Worm (Caenorhabditis elegans) whole organism, L1 larva: ENCODE results near the gene cnt-1.

Experiments used
- aly-2 ChIP-seq: fragments of 150-350 bp; optimal IDR thresholded peaks from 2 replicates; lab custom pipeline; 2014; ENCODE audit warnings: missing biosample characterization, missing genetic modification characterization
- ama-1 ChIP-seq: fragments of 150-350 bp; optimal IDR thresholded peaks from 2 replicates; lab custom pipeline; 2014
- ceh-8 ChIP-seq: fragments of 200-800 bp; sonication (Bioruptor generic); optimal IDR thresholded peaks from 2 replicates; lab custom pipeline; 2018; ENCODE audit warnings: mild to moderate bottlenecking, missing genetic modification characterization, moderate library complexity, missing compliant biosample characterization
- dsc-1 ChIP-seq: sonication (generic microtip); optimal IDR thresholded peaks from 2 replicates; lab custom pipeline; 2016; ENCODE audit warnings: mild to moderate bottlenecking, missing genetic modification characterization, missing compliant biosample characterization
- efl-1 ChIP-seq, 4 experiments: fragments of 150-350 bp; optimal IDR thresholded peaks in 3 of 4; peaks in 1 of 4; 1 replicate in 1 of 4; 2 replicates in 3 of 4; lab custom pipeline; 2014; ENCODE audit warnings: missing biosample characterization in 2 of 4, missing genetic modification characterization in 2 of 4, missing genetic modification reagents in 2 of 4
- elt-2 ChIP-seq: sonication (generic microtip); optimal IDR thresholded peaks from 2 replicates; lab custom pipeline; 2016; ENCODE audit warnings: missing genetic modification characterization, mild to moderate bottlenecking, inconsistent platforms, missing compliant biosample characterization, missing genetic modification reagents
- fkh-10 ChIP-seq: sonication (generic microtip); optimal IDR thresholded peaks from 2 replicates; lab custom pipeline; 2017; ENCODE audit warnings: missing biosample characterization, missing genetic modification reagents, missing genetic modification characterization
- hpl-2 ChIP-seq: fragments of 150-350 bp; optimal IDR thresholded peaks from 2 replicates; lab custom pipeline; 2014; ENCODE audit warnings: missing biosample characterization, missing genetic modification reagents, missing genetic modification characterization
- irx-1 ChIP-seq: sonication (generic microtip); optimal IDR thresholded peaks from 2 replicates; lab custom pipeline; 2016; ENCODE audit warnings: missing genetic modification characterization, missing compliant biosample characterization
- lin-13 ChIP-seq: fragments of 150-350 bp; optimal IDR thresholded peaks from 2 replicates; lab custom pipeline; 2014; ENCODE audit warnings: missing biosample characterization, missing genetic modification reagents, missing genetic modification characterization
- lin-35 ChIP-seq, 2 experiments: fragments of 150-350 bp; optimal IDR thresholded peaks; 2 replicates each; lab custom pipeline; 2014; ENCODE audit warnings: missing biosample characterization in 2 of 2, missing genetic modification characterization in 2 of 2, missing genetic modification reagents in 2 of 2
- lin-39 ChIP-seq: fragments of 150-350 bp; optimal IDR thresholded peaks from 2 replicates; lab custom pipeline; 2014; ENCODE audit warnings: missing biosample characterization, missing genetic modification reagents, missing genetic modification characterization
- lir-3 ChIP-seq: sonication (generic microtip); optimal IDR thresholded peaks from 2 replicates; lab custom pipeline; 2016; ENCODE audit warnings: mild to moderate bottlenecking, missing genetic modification characterization, moderate library complexity, missing compliant biosample characterization; ENCODE audit not compliant: poor library complexity
- mab-9 ChIP-seq: fragments of 200-800 bp; sonication (Bioruptor generic); IDR thresholded peaks from 2 replicates; pipeline ENCODE4 v1.3.6; 2022; ENCODE audit warnings: missing genetic modification reagents, missing genetic modification characterization, missing compliant biosample characterization
- mdl-1 ChIP-seq, 2 experiments: fragments of 150-350 bp; optimal IDR thresholded peaks; 2 replicates each; lab custom pipeline; 2014 to 2017; ENCODE audit warnings: missing biosample characterization in 2 of 2, missing genetic modification characterization in 2 of 2, inconsistent platforms in 1 of 2
- nhr-12 ChIP-seq: sonication (generic microtip); optimal IDR thresholded peaks from 2 replicates; lab custom pipeline; 2017; ENCODE audit warnings: missing biosample characterization, missing genetic modification characterization
- nhr-19 ChIP-seq: fragments of 200-800 bp; sonication (Bioruptor generic); conservative IDR thresholded peaks from 2 replicates; pipeline ENCODE4 v1.3.6; 2022; ENCODE audit warnings: missing genetic modification characterization, missing compliant biosample characterization
- nhr-237 ChIP-seq: fragments of 150-350 bp; optimal IDR thresholded peaks from 2 replicates; lab custom pipeline; 2014; ENCODE audit warnings: missing biosample characterization, missing genetic modification characterization
- nhr-71 ChIP-seq: sonication (generic microtip); optimal IDR thresholded peaks from 2 replicates; lab custom pipeline; 2016; ENCODE audit warnings: mild to moderate bottlenecking, missing genetic modification characterization, moderate library complexity, missing compliant biosample characterization
- nhr-77 ChIP-seq: fragments of 150-350 bp; optimal IDR thresholded peaks from 2 replicates; lab custom pipeline; 2014; ENCODE audit warnings: missing biosample characterization, missing genetic modification characterization
- nhr-84 ChIP-seq: sonication (generic microtip); optimal IDR thresholded peaks from 2 replicates; lab custom pipeline; 2017; ENCODE audit warnings: missing biosample characterization, missing genetic modification characterization
- nhr-90 ChIP-seq: sonication (generic microtip); optimal IDR thresholded peaks from 2 replicates; lab custom pipeline; 2016; ENCODE audit warnings: mild to moderate bottlenecking, missing genetic modification characterization, missing compliant biosample characterization; ENCODE audit not compliant: poor library complexity
- pqm-1 ChIP-seq: sonication (generic microtip); optimal IDR thresholded peaks from 3 replicates; lab custom pipeline; 2017; ENCODE audit warnings: missing biosample characterization, missing genetic modification characterization
- sox-4 ChIP-seq: sonication (generic microtip); optimal IDR thresholded peaks from 2 replicates; lab custom pipeline; 2016; ENCODE audit warnings: missing genetic modification characterization, missing compliant biosample characterization
- sptf-1 ChIP-seq: fragments of 150-350 bp; optimal IDR thresholded peaks from 2 replicates; lab custom pipeline; 2014; ENCODE audit warnings: missing biosample characterization, missing genetic modification characterization
- tbx-2 ChIP-seq: sonication (generic microtip); optimal IDR thresholded peaks from 2 replicates; lab custom pipeline; 2016; ENCODE audit warnings: missing genetic modification characterization, missing compliant biosample characterization
- tlp-1 ChIP-seq: fragments of 150-350 bp; optimal IDR thresholded peaks from 2 replicates; lab custom pipeline; 2014; ENCODE audit warnings: missing biosample characterization, missing genetic modification characterization
- unc-62 ChIP-seq: fragments of 150-350 bp; optimal IDR thresholded peaks from 2 replicates; lab custom pipeline; 2014; ENCODE audit warnings: missing biosample characterization, missing genetic modification reagents, missing genetic modification characterization
- zip-4 ChIP-seq: fragments of 200-800 bp; sonication (Bioruptor generic); optimal IDR thresholded peaks from 2 replicates; lab custom pipeline; 2018; ENCODE audit warnings: mild to moderate bottlenecking, missing genetic modification characterization, moderate library complexity, missing compliant biosample characterization
- ztf-11 ChIP-seq, 2 experiments: sonication (generic microtip); optimal IDR thresholded peaks; 2 replicates each; lab custom pipeline; 2016 to 2017; ENCODE audit warnings: missing genetic modification characterization in 2 of 2, missing biosample characterization in 1 of 2, missing compliant biosample characterization in 1 of 2
- ztf-4 ChIP-seq: fragments of 150-350 bp; optimal IDR thresholded peaks from 2 replicates; lab custom pipeline; 2014; ENCODE audit warnings: missing biosample characterization, missing genetic modification characterization

Gene cnt-1

DNA sequence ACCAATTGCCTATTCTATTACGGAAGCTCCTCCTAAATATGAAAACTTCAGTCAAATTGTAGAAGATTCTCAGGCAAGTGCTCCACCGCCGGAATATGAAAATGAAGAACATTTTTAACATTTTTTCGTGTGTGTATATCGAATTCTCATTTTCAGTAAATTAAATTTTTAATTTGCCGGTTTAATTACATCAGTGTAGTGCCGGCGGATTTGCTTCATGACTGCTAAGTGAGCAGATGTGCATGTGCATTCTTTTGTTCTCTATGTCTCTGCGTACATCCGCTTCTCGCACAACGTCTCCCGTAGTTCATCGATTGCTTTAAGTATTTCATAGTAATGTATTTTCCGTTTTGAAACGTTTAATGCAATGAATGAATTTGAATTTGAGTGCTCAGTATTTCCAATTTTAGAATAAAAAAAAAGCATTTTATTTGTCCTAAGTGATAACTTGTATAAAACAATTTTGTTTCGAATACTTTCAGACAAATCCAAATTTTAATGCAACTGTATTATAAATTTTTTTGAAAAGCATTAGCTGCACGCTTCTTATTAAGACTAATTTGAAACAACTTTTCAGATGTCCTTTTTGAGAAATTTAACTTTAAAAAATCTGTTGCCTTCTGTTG is 21.1 kb downstream of the cnt-1 start, which contains the start of gene Y17G7B.22:
Gene Y17G7B.22 (plus strand): TSS at position 576 of the 626 bp plus-strand sequence.
- TF ChIP-seq nhr-77 (tag; lab: Kevin White, UChicago) (no peak), lin-35 (GFP tag; optimal IDR thresholded peaks at IDR 0.05; lab: Kevin White, UChicago) (no peak), sptf-1 (tag; lab: Kevin White, UChicago) (no peak), zip-4 (no peak), ceh-8 (GFP tag; lab: Kevin White, UChicago) (no peak), lin-39 (tag; lab: Kevin White, UChicago) (no peak), nhr-19 (GFP tag; lab: Robert Waterston, UW) (no peak), tbx-2 (no peak)

DNA sequence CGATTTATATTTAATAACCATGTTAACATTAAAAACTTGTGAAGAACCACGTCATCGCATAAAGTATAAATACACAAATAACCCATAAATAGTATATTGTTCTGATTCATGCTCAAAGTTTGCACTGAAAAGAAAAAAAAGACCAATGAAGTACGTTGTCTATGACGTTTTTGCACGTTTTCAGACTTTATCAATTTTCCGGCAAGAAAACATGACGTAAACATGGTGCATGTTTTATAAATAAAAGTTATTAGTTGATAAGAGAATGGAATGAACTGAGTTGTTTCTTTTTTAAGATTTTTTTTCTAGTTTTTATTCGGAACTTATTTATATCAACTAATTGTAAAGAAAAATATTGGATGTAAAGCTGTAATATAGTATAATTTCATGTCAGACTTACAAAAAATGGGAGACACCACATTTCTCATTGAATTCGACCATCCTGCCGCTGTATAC is 24.0 kb downstream of the cnt-1 start, which contains the start of gene arrd-8:
Gene arrd-8 (plus strand): TSS at position 406 of the 456 bp plus-strand sequence.
- TF ChIP-seq efl-1 (optimal IDR thresholded peaks at IDR 0.05; lab: Kevin White, UChicago) (no peak), efl-1 (GFP tag; optimal IDR thresholded peaks at IDR 0.05 in 1 of 2; lab: Kevin White, UChicago) (peak in 1 of 2 experiments; percentile 62), lin-13 (GFP tag; lab: Kevin White, UChicago) (no peak), elt-2 (peak; percentile 19), nhr-237 (tag; lab: Kevin White, UChicago) (no peak), fkh-10 (GFP tag; lab: Kevin White, UChicago) (no peak), lin-35 (GFP tag; optimal IDR thresholded peaks at IDR 0.05; lab: Kevin White, UChicago) (no peak)

DNA sequence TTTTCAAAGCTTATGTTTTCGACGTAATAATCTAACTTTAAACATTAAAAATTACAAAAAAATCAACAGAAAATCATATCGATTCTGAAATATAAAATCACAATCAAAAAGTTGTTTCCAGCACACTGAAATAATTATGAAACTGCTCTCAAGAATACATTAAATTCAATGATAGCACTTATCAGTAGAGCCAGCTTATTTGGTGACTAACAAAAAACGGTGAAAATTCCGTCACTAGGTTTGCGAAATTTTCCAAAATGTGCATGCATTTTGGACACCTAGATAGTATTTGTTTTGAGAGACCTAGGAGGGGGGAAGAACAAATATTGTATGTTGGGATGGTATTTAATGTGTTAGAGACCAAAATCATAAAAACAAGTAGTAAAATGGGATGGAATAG is 25.6 kb downstream of the cnt-1 start:
- no peak for TF ChIP-seq ama-1
- TF ChIP-seq elt-2, result peak; percentile 36
- no peak for TF ChIP-seq irx-1 (tag; lab: Kevin White, UChicago)
- TF ChIP-seq lin-35 (GFP tag; optimal IDR thresholded peaks at IDR 0.05; lab: Kevin White, UChicago), result peak in 1 of 2 experiments; percentile 6
- no peak for TF ChIP-seq sox-4 (tag; lab: Kevin White, UChicago)
- no peak for TF ChIP-seq unc-62 (GFP tag; lab: Kevin White, UChicago)
- TF ChIP-seq tlp-1 (tag; lab: Kevin White, UChicago), result no peak

DNA sequence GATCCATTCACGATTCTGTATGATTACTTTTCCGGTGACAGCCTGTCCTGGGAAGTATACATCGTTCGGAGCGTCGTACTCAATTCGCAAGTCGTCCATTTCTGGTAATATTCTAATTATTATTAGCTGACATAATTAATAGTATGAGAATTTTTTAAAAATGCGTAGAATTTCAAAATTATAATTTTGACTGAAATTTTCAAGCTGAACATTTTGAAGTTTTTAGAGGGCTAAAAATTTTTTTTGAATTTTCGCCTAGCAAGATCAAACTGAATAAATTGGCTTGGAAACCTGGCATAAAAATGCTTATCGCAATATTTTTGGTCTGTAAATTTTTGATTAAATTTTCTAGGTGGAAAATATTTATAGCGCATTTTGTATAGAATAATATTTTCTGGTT is 26.1 kb downstream of the cnt-1 start, which contains the start of gene arrd-7:
Gene arrd-7 (minus strand): TSS at position 101 of the 400 bp plus-strand sequence.
- TF ChIP-seq pqm-1 (no peak), dsc-1 (tag; lab: Kevin White, UChicago) (no peak), nhr-19 (GFP tag; lab: Robert Waterston, UW) (no peak), ztf-4 (no peak)
- TF ChIP-seq, all 84 proteins: peak for 0

DNA sequence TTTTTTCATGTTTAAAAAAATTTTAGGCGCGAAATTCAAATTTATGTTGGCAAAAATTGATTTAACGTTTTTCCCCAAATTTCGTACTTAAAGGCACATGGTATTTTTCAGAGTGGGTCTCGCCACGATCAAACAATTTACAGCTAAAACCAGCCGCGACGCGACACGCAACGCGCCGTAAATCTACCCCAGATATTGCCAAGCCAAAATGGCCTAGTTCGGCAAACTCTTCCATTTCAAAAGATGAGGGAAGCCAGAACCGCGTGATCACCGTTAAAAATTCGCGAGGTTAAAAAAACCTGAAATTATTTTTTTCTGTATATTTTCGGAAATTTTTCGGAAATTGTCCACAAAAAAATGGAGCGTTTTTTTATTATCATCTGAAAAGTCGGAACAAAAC is 28.8 kb downstream of the cnt-1 start:
- TF ChIP-seq nhr-84, result no peak
- no peak for TF ChIP-seq efl-1 (optimal IDR thresholded peaks at IDR 0.05; lab: Kevin White, UChicago)
- peak in 1 of 2 experiments; percentile 81 for TF ChIP-seq efl-1 (GFP tag; optimal IDR thresholded peaks at IDR 0.05 in 1 of 2; lab: Kevin White, UChicago)
- peak; percentile 16 for TF ChIP-seq nhr-71 (tag; lab: Kevin White, UChicago)
- no peak for TF ChIP-seq lir-3 (tag; lab: Kevin White, UChicago)
- TF ChIP-seq ztf-11 (tag; optimal IDR thresholded peaks at IDR 0.05; lab: Kevin White, UChicago), result no peak
- no peak for TF ChIP-seq mdl-1 (tag; optimal IDR thresholded peaks at IDR 0.05; lab: Kevin White, UChicago)

DNA sequence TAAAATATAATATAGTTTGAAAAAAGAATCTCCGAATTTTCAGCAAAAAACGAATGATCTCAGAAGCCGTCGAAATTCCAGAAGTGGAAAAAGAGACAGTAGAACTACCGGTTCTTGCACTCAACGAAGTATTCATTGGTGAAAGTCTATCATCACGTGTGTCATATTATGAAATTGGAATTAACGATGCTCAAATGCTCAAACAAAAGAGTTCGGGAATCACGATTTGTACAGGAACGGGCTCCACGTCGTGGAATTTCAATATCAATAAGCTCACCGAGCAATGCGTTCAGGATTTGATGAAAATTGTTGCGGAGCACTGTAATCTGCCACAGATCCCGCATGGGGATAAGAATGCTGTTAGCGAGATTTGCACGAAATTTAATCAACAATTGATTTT is 30.4 kb downstream of the cnt-1 start:
- TF ChIP-seq nhr-12 (tag; lab: Kevin White, UChicago), result no peak
- peak; percentile 20 for TF ChIP-seq hpl-2 (GFP tag; lab: Kevin White, UChicago)
- TF ChIP-seq nhr-90 (tag; lab: Kevin White, UChicago), result peak; percentile 8
- TF ChIP-seq mab-9 (GFP tag; lab: Robert Waterston, UW), result no peak
- no peak for TF ChIP-seq aly-2 (tag; lab: Kevin White, UChicago)
